Worm (Caenorhabditis elegans): ENCODE data around the gene fbxa-201.

- TF ChIP-seq nhr-28 (tag; optimal IDR thresholded peaks at IDR 0.05): no peak
- no peak for TF ChIP-seq ama-1 (optimal IDR thresholded peaks at IDR 0.05)
Observed at ce11 chrV:1955246-1955645, 19.9 kb upstream of the fbxa-201 start.

Measured in whole organism, L3 larva.